Worm (Caenorhabditis elegans) whole organism, young adult: ENCODE measurements around the gene bli-6.

ENCODE experiments used
- B0019.2 ChIP-seq: fragments of 200-800 bp; sonication (Bioruptor generic); conservative IDR thresholded peaks from 2 replicates; pipeline ENCODE4 v1.3.6; 2022; ENCODE audit warnings: missing genetic modification reagents, missing genetic modification characterization, missing compliant biosample characterization
- B0261.1 ChIP-seq: sonication (generic microtip); optimal IDR thresholded peaks from 2 replicates; lab custom pipeline; 2016; ENCODE audit warnings: mild to moderate bottlenecking, missing genetic modification characterization, moderate library complexity, missing compliant biosample characterization
- C06A6.2 ChIP-seq: fragments of 200-800 bp; sonication (Bioruptor generic); conservative IDR thresholded peaks from 2 replicates; pipeline ENCODE4 v1.3.6; 2022; ENCODE audit warnings: missing genetic modification characterization, missing compliant biosample characterization
- F10E7.11 ChIP-seq: sonication (generic microtip); optimal IDR thresholded peaks from 2 replicates; lab custom pipeline; 2017; ENCODE audit warnings: mild to moderate bottlenecking, missing genetic modification characterization, moderate library complexity, missing compliant biosample characterization
- F33H1.4 ChIP-seq: fragments of 200-800 bp; sonication (Bioruptor generic); IDR thresholded peaks from 2 replicates; pipeline ENCODE4 v1.3.6; 2022; ENCODE audit warnings: missing genetic modification reagents, missing genetic modification characterization, missing compliant biosample characterization
- F55B11.4 ChIP-seq: sonication (generic microtip); optimal IDR thresholded peaks from 2 replicates; lab custom pipeline; 2016; ENCODE audit warnings: missing compliant biosample characterization, missing genetic modification characterization, borderline replicate concordance; ENCODE audit not compliant: insufficient read depth
- K12H6.12 ChIP-seq: fragments of 200-800 bp; sonication (Bioruptor generic); optimal IDR thresholded peaks from 2 replicates; lab custom pipeline; 2018; ENCODE audit warnings: mild to moderate bottlenecking, missing genetic modification characterization, missing compliant biosample characterization
- T07F8.4 ChIP-seq: sonication (generic microtip); optimal IDR thresholded peaks from 2 replicates; lab custom pipeline; 2016; ENCODE audit warnings: mild to moderate bottlenecking, missing genetic modification characterization, moderate library complexity, missing compliant biosample characterization
- Y53G8AR.9 ChIP-seq: fragments of 200-800 bp; sonication (Bioruptor generic); conservative IDR thresholded peaks from 2 replicates; pipeline ENCODE4 v1.3.6; 2022; ENCODE audit warnings: missing genetic modification reagents, missing genetic modification characterization, missing compliant biosample characterization
- Y79H2A.3 ChIP-seq: fragments of 200-800 bp; sonication (Bioruptor generic); conservative IDR thresholded peaks from 2 replicates; pipeline ENCODE4 v1.3.6; 2022; ENCODE audit warnings: missing genetic modification reagents, missing genetic modification characterization, missing compliant biosample characterization
- akir-1 ChIP-seq: fragments of 200-800 bp; sonication (Bioruptor generic); optimal IDR thresholded peaks from 2 replicates; lab custom pipeline; 2018; ENCODE audit warnings: mild to moderate bottlenecking, missing genetic modification characterization, moderate library complexity, missing compliant biosample characterization
- ama-1 ChIP-seq, 3 experiments: fragments of 150-350 bp in 1 of 3; sonication (generic microtip) in 2 of 3; optimal IDR thresholded peaks; 2 replicates each; lab custom pipeline; 2014 to 2018; ENCODE audit warnings: missing biosample characterization in 2 of 3, missing genetic modification characterization in 2 of 3, missing genetic modification reagents in 2 of 3
- aptf-3 ChIP-seq: fragments of 200-800 bp; sonication (Bioruptor generic); IDR thresholded peaks from 2 replicates; pipeline ENCODE4 v1.3.6; 2022; ENCODE audit warnings: missing genetic modification characterization, missing compliant biosample characterization
- atf-7 ChIP-seq: sonication (generic microtip); optimal IDR thresholded peaks from 2 replicates; lab custom pipeline; 2017; ENCODE audit warnings: mild to moderate bottlenecking, missing genetic modification characterization, missing compliant biosample characterization
- attf-3 ChIP-seq: fragments of 200-800 bp; sonication (Bioruptor generic); conservative IDR thresholded peaks from 2 replicates; pipeline ENCODE4 v1.3.6; 2022; ENCODE audit warnings: missing genetic modification reagents, missing genetic modification characterization, missing compliant biosample characterization
- cebp-2 ChIP-seq: fragments of 200-800 bp; sonication (Bioruptor generic); IDR thresholded peaks from 2 replicates; pipeline ENCODE4 v1.3.6; 2022; ENCODE audit warnings: missing genetic modification characterization, missing compliant biosample characterization
- ceh-40 ChIP-seq: fragments of 200-800 bp; sonication (Bioruptor generic); IDR thresholded peaks from 2 replicates; pipeline ENCODE4 v1.3.6; 2022; ENCODE audit warnings: missing genetic modification characterization, missing compliant biosample characterization
- die-1 ChIP-seq: sonication (generic microtip); optimal IDR thresholded peaks from 2 replicates; lab custom pipeline; 2016; ENCODE audit warnings: missing genotype, mild to moderate bottlenecking, missing genetic modification characterization, missing compliant biosample characterization
- dox-1 ChIP-seq: fragments of 200-800 bp; sonication (Bioruptor generic); IDR thresholded peaks from 2 replicates; pipeline ENCODE4 v1.3.6; 2022; ENCODE audit warnings: missing genetic modification reagents, missing genetic modification characterization, missing compliant biosample characterization
- gei-17 ChIP-seq: fragments of 200-800 bp; sonication (Bioruptor generic); optimal IDR thresholded peaks from 2 replicates; lab custom pipeline; 2018; ENCODE audit warnings: mild to moderate bottlenecking, missing genetic modification characterization, missing compliant biosample characterization
- hlh-12 ChIP-seq: sonication (generic microtip); optimal IDR thresholded peaks from 2 replicates; lab custom pipeline; 2016; ENCODE audit warnings: missing genetic modification characterization, missing compliant biosample characterization
- hmg-1.2 ChIP-seq: fragments of 200-800 bp; sonication (Bioruptor generic); IDR thresholded peaks from 2 replicates; pipeline ENCODE4 v1.3.6; 2022; ENCODE audit warnings: missing genetic modification reagents, missing genetic modification characterization, missing compliant biosample characterization
- lin-35 ChIP-seq, 3 experiments: fragments of 150-350 bp in 2 of 3; sonication (generic microtip) in 1 of 3; optimal IDR thresholded peaks; 2 replicates each; lab custom pipeline; 2014 to 2018; ENCODE audit warnings: missing biosample characterization in 3 of 3, missing genetic modification characterization in 3 of 3, missing genetic modification reagents in 3 of 3
- mcd-1 ChIP-seq: fragments of 200-800 bp; sonication (Bioruptor generic); IDR thresholded peaks from 2 replicates; pipeline ENCODE4 v1.3.6; 2022; ENCODE audit warnings: missing genetic modification reagents, missing genetic modification characterization, missing compliant biosample characterization
- nfya-1 ChIP-seq: sonication (generic microtip); optimal IDR thresholded peaks from 2 replicates; lab custom pipeline; 2017; ENCODE audit warnings: antibody characterized with exemption, missing compliant biosample characterization, missing genetic modification characterization, borderline replicate concordance; ENCODE audit not compliant: insufficient read depth
- nfya-2 ChIP-seq: fragments of 200-800 bp; sonication (Bioruptor generic); IDR thresholded peaks from 2 replicates; pipeline ENCODE4 v1.3.6; 2022; ENCODE audit warnings: missing genetic modification reagents, missing genetic modification characterization, missing compliant biosample characterization
- nhr-27 ChIP-seq: fragments of 200-800 bp; sonication (Bioruptor generic); optimal IDR thresholded peaks from 2 replicates; lab custom pipeline; 2018; ENCODE audit warnings: mild to moderate bottlenecking, missing genetic modification characterization, moderate library complexity, missing compliant biosample characterization
- nhr-80 ChIP-seq: sonication (generic microtip); optimal IDR thresholded peaks from 2 replicates; lab custom pipeline; 2016; ENCODE audit warnings: missing genetic modification characterization, missing compliant biosample characterization
- pbrm-1 ChIP-seq: fragments of 200-800 bp; sonication (Bioruptor generic); IDR thresholded peaks from 2 replicates; pipeline ENCODE4 v1.3.6; 2022; ENCODE audit warnings: missing genetic modification reagents, missing genetic modification characterization, missing compliant biosample characterization
- rpc-1 ChIP-seq, 2 experiments: fragments of 150-350 bp in 1 of 2; sonication (generic microtip) in 1 of 2; optimal IDR thresholded peaks; 2 replicates each; lab custom pipeline; 2014 to 2018; ENCODE audit warnings: missing biosample characterization in 1 of 2, missing genetic modification characterization in 1 of 2, missing genetic modification reagents in 1 of 2, missing genotype in 1 of 2
- snpc-1.1 ChIP-seq: sonication (generic microtip); optimal IDR thresholded peaks from 2 replicates; lab custom pipeline; 2017; ENCODE audit warnings: missing genetic modification characterization, mild to moderate bottlenecking, missing compliant biosample characterization, antibody characterized with exemption, moderate library complexity, missing genotype, missing genetic modification reagents; ENCODE audit not compliant: insufficient read depth
- snpc-1.3 ChIP-seq: sonication (generic microtip); optimal IDR thresholded peaks from 2 replicates; lab custom pipeline; 2017; ENCODE audit warnings: missing genetic modification characterization, mild to moderate bottlenecking, missing compliant biosample characterization, antibody characterized with exemption, moderate library complexity, missing genotype, missing genetic modification reagents; ENCODE audit not compliant: insufficient read depth
- snpc-3.4 ChIP-seq: sonication (generic microtip); optimal IDR thresholded peaks from 2 replicates; lab custom pipeline; 2017; ENCODE audit warnings: missing genetic modification characterization, mild to moderate bottlenecking, missing compliant biosample characterization, antibody characterized with exemption, moderate library complexity, missing genotype, missing genetic modification reagents
- somi-1 ChIP-seq: fragments of 200-800 bp; sonication (Bioruptor generic); optimal IDR thresholded peaks from 2 replicates; lab custom pipeline; 2018; ENCODE audit warnings: mild to moderate bottlenecking, missing genetic modification characterization, missing compliant biosample characterization
- tbp1 ChIP-seq: fragments of 200-800 bp; sonication (Bioruptor generic); optimal IDR thresholded peaks from 2 replicates; lab custom pipeline; 2018; ENCODE audit warnings: mild to moderate bottlenecking, missing genetic modification characterization, missing compliant biosample characterization
- unc-130 ChIP-seq: sonication (generic microtip); optimal IDR thresholded peaks from 2 replicates; lab custom pipeline; 2016; ENCODE audit warnings: missing genetic modification reagents, missing genetic modification characterization, missing compliant biosample characterization
- xnd-1 ChIP-seq: sonication (generic microtip); optimal IDR thresholded peaks from 2 replicates; lab custom pipeline; 2016; ENCODE audit warnings: missing genotype, missing genetic modification reagents, missing genetic modification characterization, missing compliant biosample characterization
- ztf-18 ChIP-seq: sonication (generic microtip); optimal IDR thresholded peaks from 2 replicates; lab custom pipeline; 2016; ENCODE audit warnings: missing genotype, mild to moderate bottlenecking, missing genetic modification characterization, missing compliant biosample characterization
- ztf-22 ChIP-seq: fragments of 200-800 bp; sonication (Bioruptor generic); optimal IDR thresholded peaks from 2 replicates; lab custom pipeline; 2018; ENCODE audit warnings: mild to moderate bottlenecking, missing genetic modification characterization, moderate library complexity, missing compliant biosample characterization
- ztf-25 ChIP-seq: fragments of 200-800 bp; sonication (Bioruptor generic); IDR thresholded peaks from 2 replicates; pipeline ENCODE4 v1.3.6; 2022; ENCODE audit warnings: missing genetic modification reagents, missing genetic modification characterization, missing compliant biosample characterization
- ztf-26 ChIP-seq: sonication (generic microtip); optimal IDR thresholded peaks from 2 replicates; lab custom pipeline; 2017; ENCODE audit warnings: missing genetic modification characterization, missing compliant biosample characterization

The bli-6 gene

ce11 chrIV:6385010-6385409 is 8.1 kb downstream of the bli-6 start (continued):
- TF ChIP-seq rpc-1 (optimal IDR thresholded peaks at IDR 0.05; lab: Kevin White, UChicago) = no peak
- TF ChIP-seq rpc-1 (tag; optimal IDR thresholded peaks at IDR 0.05; lab: Kevin White, UChicago) = no peak
- no peak for TF ChIP-seq attf-3

- TF ChIP-seq hlh-12 (no peak), xnd-1 (no peak), Y79H2A.3 (GFP tag; lab: Robert Waterston, UW) (no peak), Y53G8AR.9 (GFP tag; lab: Robert Waterston, UW) (no peak), aptf-3 (no peak), akir-1 (GFP tag; lab: Kevin White, UChicago) (no peak), ztf-25 (GFP tag; lab: Robert Waterston, UW) (no peak), nhr-27 (tag; lab: Kevin White, UChicago) (no peak), C06A6.2 (GFP tag; lab: Robert Waterston, UW) (no peak), ztf-18 (tag; lab: Kevin White, UChicago) (no peak), F33H1.4 (GFP tag; lab: Robert Waterston, UW) (no peak), snpc-1.1 (tag; lab: Kevin White, UChicago) (no peak), F55B11.4 (tag; lab: Kevin White, UChicago) (no peak)
Observed at ce11 chrIV:6388550-6388949, 11.7 kb downstream of the bli-6 start.

ce11 chrIV:6391566-6391965 is 14.7 kb downstream of the bli-6 start:
- TF ChIP-seq snpc-3.4 (tag; lab: Kevin White, UChicago) (no peak), xnd-1 (no peak), snpc-1.3 (tag; lab: Kevin White, UChicago) (no peak), die-1 (no peak), F33H1.4 (GFP tag; lab: Robert Waterston, UW) (no peak), somi-1 (no peak), unc-130 (GFP tag; lab: Kevin White, UChicago) (no peak), cebp-2 (GFP tag; lab: Robert Waterston, UW) (no peak), Y53G8AR.9 (GFP tag; lab: Robert Waterston, UW) (no peak), hmg-1.2 (no peak), lin-35 (GFP tag; optimal IDR thresholded peaks at IDR 0.05; lab: Kevin White, UChicago) (no peak), gei-17 (GFP tag; lab: Kevin White, UChicago) (no peak)

- no peak for TF ChIP-seq tbp1 (GFP tag; lab: Kevin White, UChicago)
- TF ChIP-seq K12H6.12 (tag; lab: Kevin White, UChicago) = peak; percentile 30
- no peak for TF ChIP-seq rpc-1 (optimal IDR thresholded peaks at IDR 0.05; lab: Kevin White, UChicago)
- no peak for TF ChIP-seq rpc-1 (tag; optimal IDR thresholded peaks at IDR 0.05; lab: Kevin White, UChicago)
- no peak for TF ChIP-seq B0261.1 (tag; lab: Kevin White, UChicago)
- no peak for TF ChIP-seq mcd-1 (GFP tag; lab: Robert Waterston, UW)
Observed at ce11 chrIV:6393329-6393728, 16.5 kb downstream of the bli-6 start.

DNA sequence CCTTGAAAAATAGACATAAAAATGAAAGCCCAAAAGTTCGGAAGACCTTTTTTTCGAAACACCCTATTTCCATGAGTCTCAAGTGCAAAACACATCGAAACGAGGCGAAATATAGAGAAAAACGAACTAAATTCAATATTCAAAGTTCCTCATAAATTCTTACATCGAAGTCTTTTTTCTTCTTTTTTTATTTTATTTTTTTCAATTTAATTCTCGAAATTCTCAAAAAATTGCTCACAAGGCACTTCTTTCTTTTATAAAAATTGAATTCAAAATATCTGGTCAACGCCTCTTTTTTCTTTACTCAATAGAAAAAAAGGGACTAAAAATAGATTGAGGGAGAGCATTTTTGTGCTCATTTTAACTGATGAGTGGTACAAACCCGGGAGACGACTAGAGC is 18.3 kb downstream of the bli-6 start:
- TF ChIP-seq ztf-25 (GFP tag; lab: Robert Waterston, UW) (no peak), F55B11.4 (tag; lab: Kevin White, UChicago) (no peak), nfya-2 (GFP tag; lab: Robert Waterston, UW) (no peak), T07F8.4 (tag; lab: Kevin White, UChicago) (no peak), ama-1 (optimal IDR thresholded peaks at IDR 0.05; lab: Kevin White, UChicago) (no peak), ama-1 (GFP tag; optimal IDR thresholded peaks at IDR 0.05; lab: Kevin White, UChicago) (no peak), B0019.2 (GFP tag; lab: Robert Waterston, UW) (no peak), xnd-1 (no peak), nfya-1 (tag; lab: Kevin White, UChicago) (no peak), die-1 (no peak), atf-7 (tag; lab: Kevin White, UChicago) (no peak), ztf-26 (no peak), akir-1 (GFP tag; lab: Kevin White, UChicago) (no peak), ceh-40 (GFP tag; lab: Robert Waterston, UW) (no peak), ztf-22 (GFP tag; lab: Kevin White, UChicago) (no peak), F10E7.11 (tag; lab: Kevin White, UChicago) (no peak), dox-1 (GFP tag; lab: Robert Waterston, UW) (no peak), pbrm-1 (GFP tag; lab: Robert Waterston, UW) (no peak), nhr-80 (tag; lab: Kevin White, UChicago) (no peak)
